Worm (Caenorhabditis elegans): ENCODE measurements around the gene mrpl-30.

ce11 chrIII:2371864-2372263, 38.9 kb downstream of the mrpl-30 start, which contains the start of gene H04J21.1:
- no peak for TF ChIP-seq elt-2 (tag; optimal IDR thresholded peaks at IDR 0.05)
- TF ChIP-seq tbx-2 (tag; optimal IDR thresholded peaks at IDR 0.05), result no peak
- no peak for TF ChIP-seq ceh-45 (GFP tag; IDR thresholded peaks at IDR 0.05)
- TF ChIP-seq C38D4.7 (GFP tag; optimal IDR thresholded peaks at IDR 0.05), result no peak
- TF ChIP-seq lin-11 (tag; optimal IDR thresholded peaks at IDR 0.05), result no peak
- TF ChIP-seq sox-4 (tag; optimal IDR thresholded peaks at IDR 0.05), result no peak
- TF ChIP-seq zip-5 (tag; optimal IDR thresholded peaks at IDR 0.05), result no peak
- TF ChIP-seq ztf-16 (tag; optimal IDR thresholded peaks at IDR 0.05), result no peak

Measured in whole organism, late embryonic.